Worm (Caenorhabditis elegans) whole organism, L4/young adult: ENCODE data around the gene serp-1.2.

Experiments
- W03F9.2 ChIP-seq: fragments of 150-350 bp; optimal IDR thresholded peaks from 2 replicates; lab custom pipeline; 2014; ENCODE audit warnings: missing biosample characterization, missing genetic modification characterization
- dao-5 ChIP-seq: sonication (generic microtip); optimal IDR thresholded peaks from 2 replicates; lab custom pipeline; 2016; ENCODE audit warnings: missing genotype, missing genetic modification characterization, moderate library complexity, missing compliant biosample characterization
- him-1 ChIP-seq: sonication (generic microtip); optimal IDR thresholded peaks from 2 replicates; lab custom pipeline; 2016; ENCODE audit warnings: missing genotype, missing genetic modification reagents, missing genetic modification characterization, missing compliant biosample characterization

serp-1.2 gene

ce11 chrIV:8205272-8206098 lies 20.0 kb upstream of the serp-1.2 start, which contains the start of gene hgrs-1:
hgrs-1 (minus strand) TSS chrIV:8206048.
- TF ChIP-seq dao-5 (tag; lab: Kevin White, UChicago), result no peak
- no peak for TF ChIP-seq W03F9.2
- no peak for TF ChIP-seq him-1 (tag; lab: Kevin White, UChicago)

- TF ChIP-seq him-1 (tag; lab: Kevin White, UChicago) (no peak), W03F9.2 (no peak), dao-5 (tag; lab: Kevin White, UChicago) (no peak)
These were observed 19.2 kb upstream of the serp-1.2 start, which contains the start of gene svh-1 for ce11 chrIV:8206314-8206713. svh-1 (plus strand) TSS chrIV:8206614.

ce11 chrIV:8208855-8209254 lies 16.6 kb upstream of the serp-1.2 start:
- TF ChIP-seq W03F9.2, result no peak
- TF ChIP-seq him-1 (tag; lab: Kevin White, UChicago), result no peak
- TF ChIP-seq dao-5 (tag; lab: Kevin White, UChicago), result no peak

DNA sequence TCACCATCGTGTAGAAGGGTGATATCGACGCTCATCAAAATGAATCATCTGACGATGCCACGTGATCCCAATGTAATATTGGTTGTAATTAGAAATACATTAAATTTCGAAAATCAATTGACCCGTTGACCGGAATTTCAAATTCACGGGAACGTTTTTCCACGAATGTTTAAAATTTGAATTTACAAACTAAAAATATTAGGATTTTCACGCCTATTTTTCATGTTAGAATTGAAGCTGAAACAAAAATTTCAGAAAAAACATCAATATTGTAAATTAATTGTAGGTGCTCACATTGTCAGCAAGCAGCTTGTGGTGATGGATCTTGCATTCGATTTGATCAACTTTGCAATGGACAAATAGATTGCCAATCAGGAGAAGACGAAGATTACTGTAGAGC lies 15.2 kb upstream of the serp-1.2 start, which contains the start of gene C07G1.6:
Gene C07G1.6, minus strand, starts transcription at position 101 of the 400 bp plus-strand sequence.
- TF ChIP-seq W03F9.2, result no peak
- no peak for TF ChIP-seq him-1 (tag; lab: Kevin White, UChicago)
- no peak for TF ChIP-seq dao-5 (tag; lab: Kevin White, UChicago)

DNA sequence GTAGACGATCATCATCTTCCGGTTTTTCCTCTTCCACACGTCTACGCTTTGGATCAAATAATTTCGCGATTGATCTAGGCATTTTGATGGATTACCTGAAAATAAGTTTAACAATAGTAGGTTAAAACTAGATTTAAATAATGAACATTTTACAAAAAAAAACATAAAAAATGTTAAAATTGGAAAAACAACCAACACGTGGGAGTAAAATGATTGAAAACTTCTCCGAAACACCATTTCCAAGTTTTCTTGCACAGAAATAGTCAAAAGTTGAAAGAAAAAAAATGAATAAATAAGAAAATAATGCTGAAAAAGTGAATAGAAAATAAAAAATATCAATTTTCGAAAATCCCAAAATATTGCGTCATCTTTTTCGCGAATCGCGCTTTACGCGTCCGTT lies 13.7 kb upstream of the serp-1.2 start, which contains the start of gene C07G1.7:
Gene C07G1.7, minus strand, starts transcription at position 101 of the 400 bp plus-strand sequence.
- TF ChIP-seq him-1 (tag; lab: Kevin White, UChicago) (no peak), dao-5 (tag; lab: Kevin White, UChicago) (no peak), W03F9.2 (no peak)

ce11 chrIV:8219987-8220386 lies 5.5 kb upstream of the serp-1.2 start, which contains the start of gene ocr-2:
ocr-2 (minus strand) TSS chrIV:8220087.
- TF ChIP-seq dao-5 (tag; lab: Kevin White, UChicago) (no peak), him-1 (tag; lab: Kevin White, UChicago) (no peak), W03F9.2 (no peak)

DNA sequence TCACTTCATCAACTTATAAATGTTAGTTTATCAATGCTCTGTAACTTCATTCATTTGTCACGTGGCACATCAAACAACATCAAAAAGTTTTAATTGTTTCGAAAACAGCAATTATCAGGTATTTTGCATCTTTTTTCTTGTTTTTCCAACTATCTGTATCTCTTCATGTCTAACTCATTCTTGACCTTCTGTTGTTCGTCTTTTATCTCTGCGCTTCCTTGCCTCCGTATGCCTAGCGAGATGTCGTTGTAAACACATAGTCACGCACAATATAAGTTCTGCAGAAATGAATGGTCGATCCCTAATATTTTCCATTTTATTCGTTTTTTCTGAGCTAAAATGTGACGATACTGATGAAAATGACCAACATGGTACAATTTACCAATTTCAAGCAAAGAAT lies 3.5 kb upstream of the serp-1.2 start, which contains the start of gene gpx-6:
Gene gpx-6, plus strand, starts transcription at position 257 of the 400 bp plus-strand sequence.
- TF ChIP-seq W03F9.2 (no peak), him-1 (tag; lab: Kevin White, UChicago) (no peak), dao-5 (tag; lab: Kevin White, UChicago) (no peak)

- TF ChIP-seq dao-5 (tag; lab: Kevin White, UChicago), result no peak
These were observed 2.4 kb upstream of the serp-1.2 start for ce11 chrIV:8223055-8223454.

- TF ChIP-seq dao-5 (tag; lab: Kevin White, UChicago) (no peak), W03F9.2 (no peak), him-1 (tag; lab: Kevin White, UChicago) (no peak)
These were observed 1.0 kb downstream of the serp-1.2 start for ce11 chrIV:8226474-8226873.

DNA sequence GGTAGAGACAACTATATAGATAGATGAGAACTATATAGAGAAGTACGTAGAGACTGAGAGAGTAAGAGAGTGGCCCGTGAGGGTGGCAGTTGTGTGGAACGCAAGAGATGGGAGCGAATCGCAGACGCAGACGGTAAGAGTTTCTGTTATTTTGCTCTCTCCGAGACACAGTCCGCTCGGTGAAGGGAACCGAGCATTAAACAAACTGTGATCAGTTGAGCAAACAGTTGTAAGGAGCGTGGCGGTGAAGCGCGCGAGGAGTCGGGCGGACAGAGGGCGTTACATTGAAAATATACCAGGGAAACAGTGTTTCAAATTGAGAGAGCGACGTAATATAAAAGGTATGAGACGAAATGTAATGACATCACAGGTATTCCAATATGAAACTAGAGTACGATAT lies 4.0 kb downstream of the serp-1.2 start:
- TF ChIP-seq W03F9.2 (no peak), dao-5 (tag; lab: Kevin White, UChicago) (no peak), him-1 (tag; lab: Kevin White, UChicago) (no peak)

ce11 chrIV:8232428-8232827 lies 7.0 kb downstream of the serp-1.2 start:
- TF ChIP-seq him-1 (tag; lab: Kevin White, UChicago) (no peak), W03F9.2 (no peak), dao-5 (tag; lab: Kevin White, UChicago) (no peak)

DNA sequence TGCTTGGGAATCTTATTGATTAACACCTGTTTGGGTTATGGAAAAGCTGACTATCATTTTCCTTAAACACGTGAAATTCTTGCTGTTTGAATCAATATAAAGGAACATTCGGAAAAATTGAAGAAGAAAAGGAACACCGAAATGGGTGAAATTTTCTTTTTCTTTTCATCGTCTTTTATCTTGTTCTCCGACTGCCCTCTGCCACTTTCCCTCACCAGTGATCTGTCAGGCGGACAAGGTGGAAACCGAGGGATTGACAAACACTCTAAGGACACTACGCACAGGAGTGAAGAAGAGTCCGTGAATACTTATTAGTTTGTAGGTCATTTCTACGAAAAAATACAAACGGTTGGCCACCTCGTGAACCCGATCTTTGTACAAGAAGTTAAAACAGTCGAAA lies 7.8 kb downstream of the serp-1.2 start:
- TF ChIP-seq dao-5 (tag; lab: Kevin White, UChicago) (no peak), W03F9.2 (no peak), him-1 (tag; lab: Kevin White, UChicago) (no peak)

- TF ChIP-seq dao-5 (tag; lab: Kevin White, UChicago) (no peak), W03F9.2 (no peak), him-1 (tag; lab: Kevin White, UChicago) (no peak)
These were observed 8.6 kb downstream of the serp-1.2 start for ce11 chrIV:8234088-8234496.

- TF ChIP-seq dao-5 (tag; lab: Kevin White, UChicago), result no peak
These were observed 9.7 kb downstream of the serp-1.2 start for ce11 chrIV:8235114-8235686.
